Worm (Caenorhabditis elegans): ENCODE data around the gene F08D12.4.
A peak's percentile ranks its signal among the peaks of the same experiment; 100 is the strongest.

- TF ChIP-seq nhr-76 (tag; optimal IDR thresholded peaks at IDR 0.05), result no peak
- TF ChIP-seq sptf-1 (tag; optimal IDR thresholded peaks at IDR 0.05), result peak; percentile 4
Observed at ce11 chrII:2734735-2735134, 43.2 kb upstream of the F08D12.4 start.

All from whole organism, mixed stage, embryonic.